Fruit fly (Drosophila melanogaster) whole organism, wandering third instar larva: ENCODE data around the gene betaNACtes1.

Source experiments
- Abd-B ChIP-seq: fragments of >200 bp; optimal IDR thresholded peaks from 2 replicates; lab custom pipeline; 2017; ENCODE audit warnings: missing biosample characterization, missing genetic modification characterization
- Dfd ChIP-seq: fragments of >200 bp; optimal IDR thresholded peaks from 2 replicates; lab custom pipeline; 2017; ENCODE audit warnings: missing biosample characterization, missing genetic modification characterization
- GATAd ChIP-seq: sonication (Bioruptor generic); optimal IDR thresholded peaks from 2 replicates; lab custom pipeline; 2016; ENCODE audit warnings: missing biosample characterization, missing genetic modification characterization
- Myc ChIP-seq: fragments of >200 bp; optimal IDR thresholded peaks from 2 replicates; lab custom pipeline; 2017
- brk ChIP-seq: fragments of 200-800 bp; sonication (Bioruptor generic); optimal IDR thresholded peaks from 2 replicates; lab custom pipeline; 2016; ENCODE audit warnings: missing biosample characterization, mild to moderate bottlenecking, missing genetic modification characterization
- dsf ChIP-seq: sonication (Bioruptor generic); optimal IDR thresholded peaks from 2 replicates; lab custom pipeline; 2016; ENCODE audit warnings: missing biosample characterization, missing genetic modification characterization, borderline replicate concordance

DNA sequence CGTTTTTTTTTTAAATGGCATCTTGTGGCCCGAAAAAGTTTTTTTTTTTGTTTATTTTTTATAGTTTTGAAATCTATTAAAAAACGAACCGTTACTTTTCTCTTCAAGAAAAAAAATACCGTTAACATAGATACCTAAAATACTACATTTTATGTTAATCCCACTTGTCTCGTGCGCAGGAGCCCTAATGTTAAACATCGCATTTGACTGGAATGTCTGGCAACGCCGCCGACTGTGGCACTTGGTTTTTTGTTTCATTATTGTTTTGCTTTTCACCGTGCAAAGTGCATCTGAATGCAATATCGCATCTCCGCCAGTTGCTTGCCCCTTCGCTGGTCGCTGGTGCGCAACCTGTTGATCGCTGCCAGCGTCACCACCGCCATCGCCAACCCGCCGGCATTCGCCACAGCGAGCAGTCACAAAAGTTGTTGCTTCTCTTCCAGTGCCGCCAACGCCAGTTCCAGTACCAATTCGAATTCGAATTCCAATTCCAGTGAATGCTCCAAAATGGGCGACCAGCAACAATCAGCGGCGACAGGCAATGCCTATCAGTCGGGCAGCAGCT, 27.6 kb upstream of the betaNACtes1 start, which contains the start of gene CG11590:
- TF ChIP-seq Dfd: no peak
- TF ChIP-seq Myc (lab: Kevin White, UChicago): no peak
- TF ChIP-seq dsf (GFP tag; lab: Kevin White, UChicago): no peak
- TF ChIP-seq GATAd (GFP tag; lab: Kevin White, UChicago): no peak
- TF ChIP-seq brk (GFP tag; lab: Kevin White, UChicago): no peak
- TF ChIP-seq Abd-B (GFP tag; lab: Kevin White, UChicago): no peak
